Fruit fly (Drosophila melanogaster) whole organism, wandering third instar larva: ENCODE data around the gene Nup133.

Experiments used
- Abd-B ChIP-seq: fragments of >200 bp; optimal IDR thresholded peaks from 2 replicates; lab custom pipeline; 2017; ENCODE audit warnings: missing biosample characterization, missing genetic modification characterization
- CG32264 ChIP-seq: fragments of 200-800 bp; sonication (Bioruptor generic); optimal IDR thresholded peaks from 2 replicates; lab custom pipeline; 2016; ENCODE audit warnings: missing biosample characterization, missing genetic modification characterization
- CG9705 ChIP-seq: fragments of 200-800 bp; sonication (Bioruptor generic); optimal IDR thresholded peaks from 2 replicates; lab custom pipeline; 2018; ENCODE audit warnings: missing biosample characterization, mild to moderate bottlenecking, missing genetic modification characterization
- GATAd ChIP-seq: sonication (Bioruptor generic); optimal IDR thresholded peaks from 2 replicates; lab custom pipeline; 2016; ENCODE audit warnings: missing biosample characterization, missing genetic modification characterization
- Hr78 ChIP-seq: fragments of >200 bp; optimal IDR thresholded peaks from 2 replicates; lab custom pipeline; 2017; ENCODE audit warnings: missing biosample characterization, missing genetic modification characterization
- Hr83 ChIP-seq: fragments of 200-300 bp; sonication (Bioruptor generic); optimal IDR thresholded peaks from 2 replicates; lab custom pipeline; 2016; ENCODE audit warnings: missing biosample characterization, mild to moderate bottlenecking, missing genetic modification characterization, moderate library complexity; ENCODE audit not compliant: poor library complexity, severe bottlenecking
- Mio ChIP-seq: sonication (Bioruptor generic); optimal IDR thresholded peaks from 2 replicates; lab custom pipeline; 2016; ENCODE audit warnings: missing biosample characterization, missing genetic modification characterization
- Myc ChIP-seq: fragments of >200 bp; optimal IDR thresholded peaks from 2 replicates; lab custom pipeline; 2017
- fru ChIP-seq: fragments of 200-800 bp; sonication (Bioruptor generic); optimal IDR thresholded peaks from 3 replicates; lab custom pipeline; 2016; ENCODE audit warnings: missing biosample characterization, mild to moderate bottlenecking, missing genetic modification characterization
- pan ChIP-seq: fragments of >200 bp; optimal IDR thresholded peaks from 2 replicates; lab custom pipeline; 2017
- psq ChIP-seq: fragments of 200-800 bp; sonication (Bioruptor generic); optimal IDR thresholded peaks from 3 replicates; lab custom pipeline; 2017; ENCODE audit warnings: missing biosample characterization, mild to moderate bottlenecking, missing genetic modification characterization, moderate library complexity
- usp ChIP-seq: fragments of >200 bp; optimal IDR thresholded peaks from 2 replicates; lab custom pipeline; 2017; ENCODE audit warnings: missing biosample characterization, missing genetic modification characterization

- TF ChIP-seq Hr83 (GFP tag; lab: Kevin White, UChicago) (no peak), psq (no peak), CG32264 (no peak), fru (GFP tag; lab: Kevin White, UChicago) (no peak), usp (GFP tag; lab: Kevin White, UChicago) (no peak), GATAd (no peak), Abd-B (GFP tag; lab: Kevin White, UChicago) (no peak), Myc (lab: Kevin White, UChicago) (no peak), pan (no peak), CG9705 (GFP tag; lab: Kevin White, UChicago) (no peak), Mio (GFP tag; lab: Kevin White, UChicago) (no peak), Hr78 (GFP tag; lab: Kevin White, UChicago) (no peak)
Observed at dm6 chr3R:22718937-22719606, 28.7 kb downstream of the Nup133 start.
